Fruit fly (Drosophila melanogaster) whole organism, embryonic: ENCODE results near the gene Unr.

Experiments
- Abd-B ChIP-seq: fragments of 200-800 bp; sonication (Bioruptor generic); optimal IDR thresholded peaks from 2 replicates; lab custom pipeline; 2018; ENCODE audit warnings: missing biosample characterization, mild to moderate bottlenecking, missing genetic modification characterization, moderate library complexity
- CG11093 ChIP-seq: fragments of 200-800 bp; sonication (Bioruptor generic); IDR thresholded peaks from 3 replicates; pipeline ENCODE4 v1.3.6; 2022; ENCODE audit warnings: missing biosample characterization, missing genetic modification characterization
- CG12071 ChIP-seq: fragments of 200-800 bp; sonication (Bioruptor generic); optimal IDR thresholded peaks from 3 replicates; lab custom pipeline; 2018; ENCODE audit warnings: missing biosample characterization, mild to moderate bottlenecking, missing genetic modification characterization
- CG12236 ChIP-seq: fragments of 200-800 bp; sonication (Bioruptor generic); optimal IDR thresholded peaks from 2 replicates; lab custom pipeline; 2016; ENCODE audit warnings: missing biosample characterization, missing genetic modification characterization
- CG14441 ChIP-seq: fragments of 200-800 bp; sonication (Bioruptor generic); IDR thresholded peaks from 2 replicates; pipeline ENCODE4 v1.3.6; 2022; ENCODE audit warnings: missing biosample characterization, missing genetic modification characterization
- CG15269 ChIP-seq: fragments of 200-800 bp; sonication (Bioruptor generic); optimal IDR thresholded peaks from 2 replicates; lab custom pipeline; 2018; ENCODE audit warnings: missing biosample characterization, mild to moderate bottlenecking, missing genetic modification characterization, moderate library complexity
- CG15696 ChIP-seq: fragments of 200-800 bp; sonication (Bioruptor generic); optimal IDR thresholded peaks from 2 replicates; lab custom pipeline; 2019; ENCODE audit warnings: missing biosample characterization, mild to moderate bottlenecking, missing genetic modification characterization, moderate library complexity
- CG17385 ChIP-seq: fragments of 200-800 bp; sonication (Bioruptor generic); optimal IDR thresholded peaks from 3 replicates; lab custom pipeline; 2018; ENCODE audit warnings: missing biosample characterization, mild to moderate bottlenecking, missing genetic modification characterization
- CG1792 ChIP-seq: fragments of 200-800 bp; sonication (Bioruptor generic); optimal IDR thresholded peaks from 2 replicates; lab custom pipeline; 2016; ENCODE audit warnings: missing biosample characterization, missing genetic modification characterization
- CG2129 ChIP-seq: fragments of 200-800 bp; sonication (Bioruptor generic); IDR thresholded peaks from 2 replicates; pipeline ENCODE4 v1.3.6; 2022; ENCODE audit warnings: missing biosample characterization, missing genetic modification characterization; ENCODE audit not compliant: partially characterized antibody
- CG3065 ChIP-seq: fragments of 200-800 bp; sonication (Bioruptor generic); optimal IDR thresholded peaks from 2 replicates; lab custom pipeline; 2016; ENCODE audit warnings: missing biosample characterization, missing genetic modification characterization
- CG3726 ChIP-seq: fragments of 200-800 bp; sonication (Bioruptor generic); IDR thresholded peaks from 3 replicates; pipeline ENCODE4, ENCODE4 v1.3.6; 2022; ENCODE audit warnings: missing biosample characterization, missing genetic modification characterization
- CG3838 ChIP-seq: fragments of 200-800 bp; sonication (Bioruptor generic); optimal IDR thresholded peaks from 3 replicates; lab custom pipeline; 2016; ENCODE audit warnings: missing biosample characterization, missing genetic modification characterization
- CG4730 ChIP-seq: fragments of 200-800 bp; sonication (Bioruptor generic); IDR thresholded peaks from 2 replicates; pipeline ENCODE4 v1.3.6; 2022; ENCODE audit warnings: missing biosample characterization, missing genetic modification characterization
- CG6683 ChIP-seq: fragments of 200-800 bp; sonication (Bioruptor generic); optimal IDR thresholded peaks from 2 replicates; lab custom pipeline; 2017; ENCODE audit warnings: missing biosample characterization, mild to moderate bottlenecking, missing genetic modification characterization, missing genetic modification reagents
- CG7839 ChIP-seq: fragments of 200-800 bp; sonication (Bioruptor generic); optimal IDR thresholded peaks from 3 replicates; lab custom pipeline; 2018; ENCODE audit warnings: missing biosample characterization, mild to moderate bottlenecking, missing genetic modification characterization, moderate library complexity
- CG8290 ChIP-seq, 3 experiments: fragments of 200-800 bp; sonication (Bioruptor generic); optimal IDR thresholded peaks; 2 replicates each; lab custom pipeline; 2016 to 2019; ENCODE audit warnings: missing biosample characterization in 3 of 3, missing genetic modification characterization in 3 of 3, mild to moderate bottlenecking in 2 of 3, moderate library complexity in 1 of 3
- CG8388 ChIP-seq: fragments of 200-800 bp; sonication (Bioruptor generic); optimal IDR thresholded peaks from 2 replicates; lab custom pipeline; 2019; ENCODE audit warnings: missing biosample characterization, mild to moderate bottlenecking, missing genetic modification characterization, moderate library complexity
- CTCF ChIP-seq: fragments of 200-800 bp; sonication (Bioruptor generic); optimal IDR thresholded peaks from 2 replicates; lab custom pipeline; 2017; ENCODE audit warnings: missing biosample characterization, mild to moderate bottlenecking, missing genetic modification characterization, moderate library complexity
- Dip3 ChIP-seq: fragments of 200-800 bp; sonication (Bioruptor generic); optimal IDR thresholded peaks from 3 replicates; lab custom pipeline; 2016; ENCODE audit warnings: missing biosample characterization, missing genetic modification characterization
- Dp ChIP-seq: fragments of 200-800 bp; sonication (Bioruptor generic); optimal IDR thresholded peaks from 2 replicates; lab custom pipeline; 2018; ENCODE audit warnings: missing biosample characterization, mild to moderate bottlenecking, missing genetic modification characterization, moderate library complexity
- Hmr ChIP-seq: fragments of 200-800 bp; sonication (Bioruptor generic); optimal IDR thresholded peaks from 3 replicates; lab custom pipeline; 2017; ENCODE audit warnings: mild to moderate bottlenecking, missing biosample characterization, missing genetic modification reagents, missing genetic modification characterization
- Hr51 ChIP-seq, 2 experiments: fragments of 200-800 bp; sonication (Bioruptor generic); optimal IDR thresholded peaks; 2 replicates in 1 of 2; 3 replicates in 1 of 2; lab custom pipeline; 2016 to 2018; ENCODE audit warnings: missing biosample characterization in 2 of 2, missing genetic modification characterization in 2 of 2, mild to moderate bottlenecking in 1 of 2, moderate library complexity in 1 of 2
- Myb ChIP-seq: fragments of 200-800 bp; sonication (Bioruptor generic); optimal IDR thresholded peaks from 2 replicates; lab custom pipeline; 2016; ENCODE audit warnings: missing biosample characterization, missing genetic modification characterization
- Nf-YB ChIP-seq: fragments of 200-800 bp; sonication (Bioruptor generic); optimal IDR thresholded peaks from 3 replicates; lab custom pipeline; 2019; ENCODE audit warnings: missing biosample characterization, mild to moderate bottlenecking, missing genetic modification characterization, moderate library complexity
- Rfx ChIP-seq: fragments of 200-800 bp; sonication (Bioruptor generic); IDR thresholded peaks from 2 replicates; pipeline ENCODE4 v1.3.6; 2022; ENCODE audit warnings: missing biosample characterization, missing genetic modification characterization
- Rx ChIP-seq: fragments of 200-800 bp; sonication (Bioruptor generic); IDR thresholded peaks from 2 replicates; pipeline ENCODE4 v1.3.6; 2022; ENCODE audit warnings: missing biosample characterization, missing genetic modification characterization
- Sox102F ChIP-seq: fragments of 200-800 bp; sonication (Bioruptor generic); optimal IDR thresholded peaks from 2 replicates; lab custom pipeline; 2018; ENCODE audit warnings: missing biosample characterization, mild to moderate bottlenecking, missing genetic modification characterization, moderate library complexity
- Spps ChIP-seq: fragments of 200-800 bp; sonication (Bioruptor generic); optimal IDR thresholded peaks from 2 replicates; lab custom pipeline; 2018; ENCODE audit warnings: missing biosample characterization, mild to moderate bottlenecking, missing genetic modification characterization
- chif ChIP-seq, 2 experiments: fragments of 200-800 bp; sonication (Bioruptor generic); optimal IDR thresholded peaks; 3 replicates each; lab custom pipeline; 2016; ENCODE audit warnings: missing biosample characterization in 2 of 2, missing genetic modification characterization in 2 of 2
- cwo ChIP-seq: fragments of 200-800 bp; sonication (Bioruptor generic); optimal IDR thresholded peaks from 3 replicates; lab custom pipeline; 2017; ENCODE audit warnings: missing biosample characterization, missing genetic modification characterization, mild to moderate bottlenecking, moderate library complexity, missing genetic modification reagents
- disco-r ChIP-seq: fragments of 200-800 bp; sonication (Bioruptor generic); optimal IDR thresholded peaks from 2 replicates; lab custom pipeline; 2016; ENCODE audit warnings: missing biosample characterization, missing genetic modification characterization
- eyg ChIP-seq: fragments of 200-800 bp; sonication (Bioruptor generic); optimal IDR thresholded peaks from 3 replicates; lab custom pipeline; 2016; ENCODE audit warnings: missing biosample characterization, missing genetic modification characterization
- fd64A ChIP-seq: fragments of 200-800 bp; sonication (Bioruptor generic); optimal IDR thresholded peaks from 3 replicates; lab custom pipeline; 2018; ENCODE audit warnings: missing biosample characterization, mild to moderate bottlenecking, missing genetic modification characterization
- gem ChIP-seq: fragments of 200-800 bp; sonication (Bioruptor generic); optimal IDR thresholded peaks from 2 replicates; lab custom pipeline; 2019; ENCODE audit warnings: missing biosample characterization, mild to moderate bottlenecking, missing genetic modification characterization, moderate library complexity
- gfzf ChIP-seq: fragments of 200-800 bp; sonication (Bioruptor generic); optimal IDR thresholded peaks from 2 replicates; lab custom pipeline; 2016; ENCODE audit warnings: missing biosample characterization, mild to moderate bottlenecking, missing genetic modification characterization, moderate library complexity
- hb ChIP-seq: fragments of 200-800 bp; sonication (Bioruptor generic); IDR thresholded peaks from 3 replicates; pipeline ENCODE4 v1.3.6; 2022; ENCODE audit warnings: missing biosample characterization, missing genetic modification characterization; ENCODE audit not compliant: partially characterized antibody
- hbn ChIP-seq: fragments of 200-800 bp; sonication (Bioruptor generic); IDR thresholded peaks from 2 replicates; pipeline ENCODE4 v1.3.6; 2022; ENCODE audit warnings: missing biosample characterization, missing genetic modification characterization; ENCODE audit not compliant: partially characterized antibody
- ind ChIP-seq: fragments of 200-800 bp; sonication (Bioruptor generic); optimal IDR thresholded peaks from 3 replicates; lab custom pipeline; 2016; ENCODE audit warnings: missing biosample characterization, missing genetic modification characterization
- luna ChIP-seq: fragments of 200-800 bp; sonication (Bioruptor generic); optimal IDR thresholded peaks from 2 replicates; lab custom pipeline; 2016; ENCODE audit warnings: missing biosample characterization, missing genetic modification characterization
- mam ChIP-seq: fragments of 200-800 bp; sonication (Bioruptor generic); optimal IDR thresholded peaks from 3 replicates; lab custom pipeline; 2016; ENCODE audit warnings: missing biosample characterization, missing genetic modification characterization
- mld ChIP-seq: fragments of 200-800 bp; sonication (Bioruptor generic); IDR thresholded peaks from 3 replicates; pipeline ENCODE4 v1.3.6; 2022; ENCODE audit warnings: missing biosample characterization, missing genetic modification characterization; ENCODE audit not compliant: partially characterized antibody
- nerfin-2 ChIP-seq: fragments of 200-800 bp; sonication (Bioruptor generic); IDR thresholded peaks from 2 replicates; pipeline ENCODE4 v1.3.6; 2022; ENCODE audit warnings: missing biosample characterization, missing genetic modification characterization; ENCODE audit not compliant: partially characterized antibody
- salm ChIP-seq: fragments of 200-800 bp; sonication (Bioruptor generic); optimal IDR thresholded peaks from 2 replicates; lab custom pipeline; 2018; ENCODE audit warnings: missing biosample characterization, mild to moderate bottlenecking, missing genetic modification characterization
- sens ChIP-seq: fragments of 200-800 bp; sonication (Bioruptor generic); peaks from one replicate; lab custom pipeline; 2016; ENCODE audit warnings: missing biosample characterization, missing genetic modification characterization
- seq ChIP-seq: fragments of 200-800 bp; sonication (Bioruptor generic); IDR thresholded peaks from 2 replicates; pipeline ENCODE4 v1.3.6; 2022; ENCODE audit warnings: missing biosample characterization, missing genetic modification characterization
- usp ChIP-seq: fragments of >200 bp; optimal IDR thresholded peaks from 2 replicates; lab custom pipeline; 2017; ENCODE audit warnings: missing biosample characterization, missing genetic modification characterization

Gene Unr

DNA sequence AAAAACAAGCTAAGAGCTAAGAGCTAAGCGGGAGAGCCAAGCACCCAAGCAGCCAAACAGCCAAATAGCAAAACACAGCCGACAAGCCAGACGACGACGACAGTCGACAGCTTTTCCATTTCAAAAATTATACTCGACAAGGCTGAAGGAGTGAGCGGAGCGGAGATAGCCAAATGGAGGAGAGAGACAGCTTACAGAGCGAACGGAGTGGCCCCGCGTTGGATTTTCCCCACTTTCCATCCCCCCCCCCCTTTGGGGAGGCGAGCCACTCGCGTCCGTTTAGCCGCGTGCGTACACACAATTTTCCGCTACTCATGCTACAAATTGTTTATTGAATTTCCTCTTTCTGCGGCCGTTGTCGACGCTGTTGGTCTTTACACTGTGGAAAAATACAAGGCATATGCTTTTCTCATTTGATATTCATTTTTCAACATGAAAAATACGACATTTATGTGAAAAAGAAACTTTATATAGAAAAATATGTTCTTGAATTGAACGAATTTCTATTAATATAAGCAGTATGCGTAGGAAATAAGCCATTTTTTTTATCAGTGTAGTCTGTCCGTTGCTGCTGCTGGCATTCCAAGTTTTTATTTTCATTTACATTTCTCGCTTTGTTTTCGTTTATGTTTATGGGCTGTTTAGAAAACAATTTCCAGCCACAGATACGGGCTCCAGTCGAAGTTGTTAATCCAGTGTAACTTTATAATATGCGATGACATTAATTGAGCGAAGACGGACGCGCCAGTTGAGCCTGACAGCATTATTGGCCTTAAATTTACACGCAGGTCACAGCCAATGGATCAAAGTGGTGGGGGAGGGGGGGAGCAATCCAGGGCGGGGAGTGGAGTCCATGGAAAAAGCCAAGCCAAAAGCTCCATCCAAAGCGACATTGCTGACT lies 15.9 kb upstream of the Unr start (continued):
- TF ChIP-seq Rx (GFP tag; lab: Robert Waterston, UW) (peak; percentile 91), CG11093 (GFP tag; lab: Robert Waterston, UW) (peak; percentile 97), Hmr (GFP tag; lab: Kevin White, UChicago) (peak; percentile 98), mam (peak; percentile 97), nerfin-2 (no peak), disco-r (peak; percentile 98), CG3065 (peak; percentile 97), luna (GFP tag; lab: Kevin White, UChicago) (peak; percentile 89), CG2129 (GFP tag; lab: Robert Waterston, UW) (no peak), CG8290 (GFP tag; optimal IDR thresholded peaks at IDR 0.05; lab: Kevin White, UChicago) (peak; percentile 97), CG8290 (tag; optimal IDR thresholded peaks at IDR 0.05; lab: Kevin White, UChicago) (peak; percentile 81 to 87), CG3726 (peak; percentile 98), ind (GFP tag; lab: Kevin White, UChicago) (peak; percentile 98), seq (GFP tag; lab: Robert Waterston, UW) (peak; percentile 98), Rfx (peak; percentile 97), CG7839 (tag; lab: Kevin White, UChicago) (peak; percentile 99), CG15696 (tag; lab: Kevin White, UChicago) (peak; percentile 91), Hr51 (GFP tag; optimal IDR thresholded peaks at IDR 0.05; lab: Kevin White, UChicago) (peak; percentile 97 to 99), CG17385 (GFP tag; lab: Kevin White, UChicago) (peak; percentile 97), eyg (GFP tag; lab: Kevin White, UChicago) (peak; percentile 95), CG8388 (GFP tag; lab: Kevin White, UChicago) (peak; percentile 99), Myb (GFP tag; lab: Kevin White, UChicago) (peak; percentile 87), CG6683 (GFP tag; lab: Kevin White, UChicago) (peak; percentile 94), Dip3 (GFP tag; lab: Kevin White, UChicago) (peak; percentile 93), Sox102F (GFP tag; lab: Kevin White, UChicago) (peak; percentile 100), Spps (tag; lab: Kevin White, UChicago) (peak; percentile 99), hbn (GFP tag; lab: Robert Waterston, UW) (no peak), salm (peak; percentile 99), CG12236 (peak; percentile 96), Abd-B (GFP tag; lab: Kevin White, UChicago) (peak; percentile 95), gem (peak; percentile 99), CG15269 (peak; percentile 99), usp (no peak), mld (0 out of 3 replicates have a peak, but pooled peaks have one; percentile 22), CG4730 (GFP tag; lab: Robert Waterston, UW) (peak; percentile 96), CG3838 (GFP tag; lab: Kevin White, UChicago) (peak; percentile 96), chif (GFP tag; optimal IDR thresholded peaks at IDR 0.05; lab: Kevin White, UChicago) (peak; percentile 97 to 98), CG12071 (GFP tag; lab: Kevin White, UChicago) (peak; percentile 96), Nf-YB (peak; percentile 90), CTCF (GFP tag; lab: Kevin White, UChicago) (peak; percentile 73), CG14441 (GFP tag; lab: Robert Waterston, UW) (peak; percentile 97), hb (GFP tag; lab: Robert Waterston, UW) (no peak), fd64A (peak; percentile 99), sens (GFP tag; lab: Kevin White, UChicago) (peak; percentile 100), Dp (GFP tag; lab: Kevin White, UChicago) (peak; percentile 24), gfzf (GFP tag; lab: Kevin White, UChicago) (peak; percentile 22), cwo (GFP tag; lab: Kevin White, UChicago) (peak; percentile 95), CG1792 (peak; percentile 94)
